Fruit fly (Drosophila melanogaster): ENCODE results near the gene Cluap1.
A peak's percentile ranks its signal among the peaks of the same experiment; 100 is the strongest.

Cluap1 gene

DNA sequence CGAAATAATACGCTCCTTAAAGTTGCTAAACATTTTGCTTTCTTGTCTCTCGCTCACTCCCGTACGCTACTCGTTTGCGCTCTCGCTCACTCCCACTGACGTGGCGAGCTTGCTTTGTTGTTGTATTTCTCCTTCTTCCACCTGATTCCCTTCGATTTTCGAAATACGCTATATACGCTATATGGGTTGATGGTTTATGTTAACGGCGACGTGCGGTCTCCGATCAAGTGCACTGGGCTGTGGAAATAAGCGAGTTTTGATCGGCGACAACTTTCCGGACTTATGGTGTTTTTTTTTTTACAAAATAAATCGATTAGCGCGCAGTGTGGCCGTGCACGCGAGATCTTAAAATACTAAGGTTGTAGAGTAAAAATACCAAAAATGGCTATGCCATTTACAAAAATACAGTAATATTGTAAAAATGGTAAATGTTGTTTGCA lies 4.0 kb downstream of the Cluap1 start, which contains the start of gene CG17598:
Gene CG17598, minus strand, starts transcription at position 319 of the 440 bp plus-strand sequence.
- TF ChIP-seq cic (GFP tag; optimal IDR thresholded peaks at IDR 0.05) = no peak
- no peak for TF ChIP-seq CG5204 (GFP tag; optimal IDR thresholded peaks at IDR 0.05)
- no peak for TF ChIP-seq cnc (optimal IDR thresholded peaks at IDR 0.05)
- no peak for TF ChIP-seq pad (GFP tag; optimal IDR thresholded peaks at IDR 0.05)
- no peak for TF ChIP-seq Clk (GFP tag; optimal IDR thresholded peaks at IDR 0.05)

DNA sequence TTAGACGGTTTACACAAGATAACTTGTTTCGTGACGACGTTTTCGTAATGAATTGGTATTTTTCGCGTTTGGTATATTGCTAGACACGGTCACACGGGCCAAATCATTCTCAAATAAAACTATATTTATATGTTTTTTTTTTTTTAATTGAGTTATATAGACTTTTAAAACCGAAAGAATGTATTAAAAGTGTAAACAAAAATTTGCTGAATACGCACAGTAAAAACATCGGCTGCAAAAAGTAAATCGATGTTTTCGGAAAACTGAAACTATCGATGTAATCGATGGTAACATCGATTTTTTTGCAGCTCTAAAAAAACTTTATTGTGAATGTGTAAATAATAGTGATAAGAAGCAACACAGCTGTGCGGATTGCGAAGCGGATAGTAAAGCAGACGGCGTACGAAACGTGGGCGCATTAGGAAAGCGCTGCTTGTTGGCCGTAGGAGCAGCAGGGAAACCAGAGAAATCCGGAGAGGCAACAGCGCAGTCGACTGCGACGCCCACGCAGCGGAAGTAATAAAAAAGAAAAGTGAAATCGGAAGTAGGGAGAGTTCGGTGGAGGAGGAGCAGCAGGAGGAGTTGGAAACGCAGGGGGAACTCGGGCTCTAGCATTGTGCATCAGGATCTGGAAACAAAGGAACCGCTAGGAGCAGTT lies 14.3 kb downstream of the Cluap1 start, which contains the start of gene S6kII:
Gene S6kII, plus strand, starts transcription at position 301 of the 658 bp plus-strand sequence.
- TF ChIP-seq toe (GFP tag; optimal IDR thresholded peaks at IDR 0.05) (no peak), CG12768 (GFP tag; optimal IDR thresholded peaks at IDR 0.05) (no peak), CG33017 (tag; optimal IDR thresholded peaks at IDR 0.05) (no peak), bab1 (GFP tag; optimal IDR thresholded peaks at IDR 0.05) (peak; percentile 59), CG14711 (tag; optimal IDR thresholded peaks at IDR 0.05) (peak; percentile 14), kay (GFP tag; ENCODE audit: borderline replicate concordance) (no peak), CG11617 (GFP tag; optimal IDR thresholded peaks at IDR 0.05) (no peak), tj (GFP tag; optimal IDR thresholded peaks at IDR 0.05) (peak; percentile 85), cnc (optimal IDR thresholded peaks at IDR 0.05) (no peak), CG7101 (tag; optimal IDR thresholded peaks at IDR 0.05) (no peak)

DNA sequence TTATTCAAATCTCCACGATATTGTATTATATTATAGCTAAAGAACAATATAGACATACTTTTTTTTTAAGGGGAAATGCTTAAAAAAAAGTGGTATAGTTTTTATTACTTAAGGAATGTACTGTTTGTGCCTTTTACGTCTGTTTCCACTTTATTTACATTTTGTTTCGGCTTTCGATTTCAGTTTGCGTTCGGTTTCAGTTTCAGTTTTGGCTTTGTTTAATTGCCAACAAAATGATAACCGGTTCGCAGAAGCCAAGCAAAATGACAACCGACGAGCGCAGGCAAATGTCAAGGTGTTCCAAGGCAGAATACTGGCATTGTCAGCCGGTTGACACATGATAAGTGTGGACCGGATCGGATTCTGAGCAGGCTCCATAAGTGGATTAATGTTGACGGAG lies 16.9 kb downstream of the Cluap1 start:
- TF ChIP-seq Mnt (GFP tag; optimal IDR thresholded peaks at IDR 0.05) = no peak
- no peak for TF ChIP-seq CG7045 (GFP tag; optimal IDR thresholded peaks at IDR 0.05)
- no peak for TF ChIP-seq CG14711 (tag; optimal IDR thresholded peaks at IDR 0.05)
- no peak for TF ChIP-seq Clk (GFP tag; optimal IDR thresholded peaks at IDR 0.05)
- no peak for TF ChIP-seq CG5204 (GFP tag; optimal IDR thresholded peaks at IDR 0.05)
- no peak for TF ChIP-seq cic (GFP tag; optimal IDR thresholded peaks at IDR 0.05)

DNA sequence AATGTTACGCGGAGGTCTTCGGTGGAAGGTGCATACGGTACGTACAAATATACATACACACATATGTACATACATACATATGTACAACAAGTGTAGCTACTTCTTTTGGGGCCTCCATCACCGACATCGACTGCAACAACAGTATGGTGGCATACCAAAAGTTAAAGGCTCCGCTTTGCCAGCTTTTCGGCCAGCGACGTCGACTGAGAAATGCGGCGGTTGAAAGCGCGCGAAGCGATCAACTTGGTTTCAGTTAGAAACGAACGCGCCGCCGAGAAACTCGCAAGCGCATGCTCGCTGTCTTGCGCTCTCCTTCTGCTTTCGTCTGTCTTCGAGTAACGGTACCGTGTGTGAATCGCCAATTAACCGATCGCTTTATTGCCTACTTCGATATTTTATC lies 29.2 kb downstream of the Cluap1 start, which contains the start of gene CG17600:
Gene CG17600, plus strand, starts transcription at position 250 of the 400 bp plus-strand sequence.
- TF ChIP-seq ovo (GFP tag; optimal IDR thresholded peaks at IDR 0.05) = peak; percentile 75
- no peak for TF ChIP-seq CG33017 (tag; optimal IDR thresholded peaks at IDR 0.05)
- TF ChIP-seq CG7101 (tag; optimal IDR thresholded peaks at IDR 0.05) = no peak
- no peak for TF ChIP-seq toe (GFP tag; optimal IDR thresholded peaks at IDR 0.05)
- no peak for TF ChIP-seq CG5204 (GFP tag; optimal IDR thresholded peaks at IDR 0.05)
- peak; percentile 38 for TF ChIP-seq pad (GFP tag; optimal IDR thresholded peaks at IDR 0.05)
- no peak for TF ChIP-seq Crg-1 (GFP tag; optimal IDR thresholded peaks at IDR 0.05)

DNA sequence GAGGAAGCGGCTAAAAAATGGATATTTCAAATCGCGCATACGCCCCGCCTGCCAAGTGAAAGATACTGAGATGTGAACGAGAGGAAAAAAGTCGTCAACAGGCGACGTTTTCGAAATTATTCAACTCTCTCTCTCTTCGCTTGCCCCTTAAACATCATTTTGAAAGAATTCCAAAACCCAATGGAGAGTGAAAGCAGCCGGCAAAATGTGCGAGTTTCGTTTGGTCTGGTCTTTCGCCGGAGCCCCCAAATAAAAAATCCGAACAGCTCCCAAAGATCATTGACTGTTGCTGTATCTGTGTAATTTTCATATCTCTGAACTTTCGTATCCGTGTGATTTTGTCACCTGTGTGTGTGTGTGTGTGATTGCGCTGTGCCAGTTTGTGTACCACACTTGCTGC lies 32.1 kb downstream of the Cluap1 start:
- no peak for TF ChIP-seq toe (GFP tag; optimal IDR thresholded peaks at IDR 0.05)
- no peak for TF ChIP-seq pad (GFP tag; optimal IDR thresholded peaks at IDR 0.05)
- TF ChIP-seq CG5204 (GFP tag; optimal IDR thresholded peaks at IDR 0.05) = no peak
- TF ChIP-seq CG7045 (GFP tag; optimal IDR thresholded peaks at IDR 0.05) = no peak
- TF ChIP-seq CG14711 (tag; optimal IDR thresholded peaks at IDR 0.05) = no peak
- TF ChIP-seq kay (GFP tag; ENCODE audit: borderline replicate concordance) = no peak
- no peak for TF ChIP-seq Crg-1 (GFP tag; optimal IDR thresholded peaks at IDR 0.05)
- no peak for TF ChIP-seq bab1 (GFP tag; optimal IDR thresholded peaks at IDR 0.05)
- no peak for TF ChIP-seq CG33017 (tag; optimal IDR thresholded peaks at IDR 0.05)
- TF ChIP-seq CG12768 (GFP tag; optimal IDR thresholded peaks at IDR 0.05) = no peak
- no peak for TF ChIP-seq CG11617 (GFP tag; optimal IDR thresholded peaks at IDR 0.05)
- no peak for TF ChIP-seq Hr96 (GFP tag; optimal IDR thresholded peaks at IDR 0.05)
- no peak for TF ChIP-seq CG1620 (GFP tag; optimal IDR thresholded peaks at IDR 0.05)
- TF ChIP-seq Mnt (GFP tag; optimal IDR thresholded peaks at IDR 0.05) = no peak
- no peak for TF ChIP-seq cnc (optimal IDR thresholded peaks at IDR 0.05)
- TF ChIP-seq CG7101 (tag; optimal IDR thresholded peaks at IDR 0.05) = no peak
- TF ChIP-seq ovo (GFP tag; optimal IDR thresholded peaks at IDR 0.05) = no peak
- no peak for TF ChIP-seq tj (GFP tag; optimal IDR thresholded peaks at IDR 0.05)

DNA sequence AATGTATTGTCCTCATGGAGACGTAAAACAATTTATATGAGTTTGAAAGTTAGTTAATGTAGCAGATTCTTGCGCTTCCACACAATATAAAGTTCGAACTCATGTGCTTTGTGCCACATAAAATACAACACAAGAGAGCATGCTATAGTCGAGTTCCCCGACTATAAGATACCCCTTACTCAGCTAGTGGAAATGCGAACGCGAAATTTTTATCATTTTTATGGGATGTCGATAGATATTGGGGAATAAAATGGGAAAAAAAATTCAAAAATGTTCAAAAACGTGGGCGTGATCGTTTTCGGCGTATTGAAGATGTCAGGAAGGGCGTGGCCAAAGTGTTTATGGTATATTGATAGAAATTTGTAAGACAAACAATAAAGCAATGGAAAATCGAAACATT lies 33.3 kb downstream of the Cluap1 start:
- TF ChIP-seq CG1620 (GFP tag; optimal IDR thresholded peaks at IDR 0.05) (no peak), bab1 (GFP tag; optimal IDR thresholded peaks at IDR 0.05) (no peak), CG14711 (tag; optimal IDR thresholded peaks at IDR 0.05) (no peak), CG11617 (GFP tag; optimal IDR thresholded peaks at IDR 0.05) (no peak), Clk (GFP tag; optimal IDR thresholded peaks at IDR 0.05) (no peak), Hr96 (GFP tag; optimal IDR thresholded peaks at IDR 0.05) (no peak), CG5204 (GFP tag; optimal IDR thresholded peaks at IDR 0.05) (no peak), CG7101 (tag; optimal IDR thresholded peaks at IDR 0.05) (no peak), Crg-1 (GFP tag; optimal IDR thresholded peaks at IDR 0.05) (no peak), cnc (optimal IDR thresholded peaks at IDR 0.05) (no peak), tj (GFP tag; optimal IDR thresholded peaks at IDR 0.05) (no peak), kay (GFP tag; ENCODE audit: borderline replicate concordance) (no peak)

DNA sequence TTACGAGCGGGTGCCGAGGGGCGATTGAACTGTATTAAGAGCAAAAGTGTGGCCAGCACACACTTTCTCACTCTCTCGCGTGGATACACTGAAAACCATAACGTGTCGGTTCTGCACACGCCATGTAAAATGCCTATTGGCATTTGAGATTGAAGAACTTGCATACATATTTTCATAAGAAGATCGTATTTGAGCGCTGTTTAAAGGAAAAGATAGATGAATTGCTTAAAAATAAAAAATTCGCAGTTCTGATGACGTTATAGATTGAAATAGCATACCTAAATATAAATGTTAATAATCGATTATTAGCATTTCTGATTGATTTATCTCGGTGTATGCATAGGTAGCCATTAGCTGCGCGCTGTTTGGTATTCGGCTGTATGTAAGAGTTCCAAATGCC lies 35.0 kb downstream of the Cluap1 start:
- no peak for TF ChIP-seq CG1620 (GFP tag; optimal IDR thresholded peaks at IDR 0.05)
- no peak for TF ChIP-seq kay (GFP tag; ENCODE audit: borderline replicate concordance)
- no peak for TF ChIP-seq CG7045 (GFP tag; optimal IDR thresholded peaks at IDR 0.05)
- no peak for TF ChIP-seq CG12768 (GFP tag; optimal IDR thresholded peaks at IDR 0.05)
- TF ChIP-seq pad (GFP tag; optimal IDR thresholded peaks at IDR 0.05) = no peak
- no peak for TF ChIP-seq tj (GFP tag; optimal IDR thresholded peaks at IDR 0.05)
- TF ChIP-seq Clk (GFP tag; optimal IDR thresholded peaks at IDR 0.05) = no peak
- TF ChIP-seq ovo (GFP tag; optimal IDR thresholded peaks at IDR 0.05) = no peak
- TF ChIP-seq Mnt (GFP tag; optimal IDR thresholded peaks at IDR 0.05) = no peak
- TF ChIP-seq CG14711 (tag; optimal IDR thresholded peaks at IDR 0.05) = no peak
- TF ChIP-seq CG5204 (GFP tag; optimal IDR thresholded peaks at IDR 0.05) = no peak
- TF ChIP-seq CG33017 (tag; optimal IDR thresholded peaks at IDR 0.05) = no peak

Measured in whole organism, adult.